Worm (Caenorhabditis elegans) whole organism, L1 larva: ENCODE results near the gene col-178.

ENCODE experiments used
- aly-2 ChIP-seq: fragments of 150-350 bp; optimal IDR thresholded peaks from 2 replicates; lab custom pipeline; 2014; ENCODE audit warnings: missing biosample characterization, missing genetic modification characterization
- ceh-88 ChIP-seq: fragments of 200-800 bp; sonication (Bioruptor generic); IDR thresholded peaks from 2 replicates; pipeline ENCODE4 v1.3.6; 2022; ENCODE audit warnings: missing genetic modification characterization, missing compliant biosample characterization
- elt-2 ChIP-seq: sonication (generic microtip); optimal IDR thresholded peaks from 2 replicates; lab custom pipeline; 2016; ENCODE audit warnings: missing genetic modification characterization, mild to moderate bottlenecking, inconsistent platforms, missing compliant biosample characterization, missing genetic modification reagents
- lin-15B ChIP-seq: fragments of 150-350 bp; sonication (generic microtip); optimal IDR thresholded peaks from 3 replicates; lab custom pipeline; 2014; ENCODE audit warnings: missing biosample characterization, missing genetic modification characterization
- nhr-12 ChIP-seq: sonication (generic microtip); optimal IDR thresholded peaks from 2 replicates; lab custom pipeline; 2017; ENCODE audit warnings: missing biosample characterization, missing genetic modification characterization
- nhr-237 ChIP-seq: fragments of 150-350 bp; optimal IDR thresholded peaks from 2 replicates; lab custom pipeline; 2014; ENCODE audit warnings: missing biosample characterization, missing genetic modification characterization
- unc-62 ChIP-seq: fragments of 150-350 bp; optimal IDR thresholded peaks from 2 replicates; lab custom pipeline; 2014; ENCODE audit warnings: missing biosample characterization, missing genetic modification reagents, missing genetic modification characterization

DNA sequence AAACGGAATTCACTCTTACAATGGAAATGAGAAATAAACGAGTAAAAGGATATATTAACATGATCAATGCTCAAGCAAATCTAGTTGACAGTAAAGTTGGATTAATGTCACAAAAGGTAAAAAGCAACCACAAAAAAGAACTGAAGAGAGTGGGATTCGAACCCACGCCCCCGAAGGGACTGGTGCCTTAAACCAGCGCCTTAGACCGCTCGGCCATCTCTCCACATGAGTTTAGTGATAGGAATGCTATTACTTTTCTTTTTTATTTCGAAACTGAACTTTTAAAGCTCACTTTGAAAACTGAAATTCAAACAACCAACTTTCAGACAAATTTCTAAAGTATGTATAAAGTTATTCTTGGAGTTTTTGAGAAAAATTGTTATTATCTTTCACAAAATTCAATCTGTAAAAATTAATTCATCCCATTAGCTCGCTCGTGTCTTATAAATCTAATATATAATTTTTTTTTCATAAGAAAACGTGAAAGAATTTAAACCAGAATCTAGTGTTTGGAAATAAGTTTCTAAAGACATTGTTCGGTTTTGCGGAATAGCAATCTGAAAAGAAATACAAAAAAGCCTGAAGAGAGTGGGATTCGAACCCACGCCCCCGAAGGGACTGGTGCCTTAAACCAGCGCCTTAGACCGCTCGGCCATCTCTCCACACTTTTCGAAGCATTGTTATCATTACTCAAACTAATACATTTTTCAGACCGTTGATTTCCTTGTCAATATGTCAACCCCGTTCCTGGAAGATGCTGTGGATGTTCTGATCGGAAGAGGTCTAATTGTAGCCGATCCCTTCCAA is 36.3 kb upstream of the col-178 start:
- TF ChIP-seq elt-2, result no peak
- no peak for TF ChIP-seq aly-2 (tag; lab: Kevin White, UChicago)
- no peak for TF ChIP-seq unc-62
- no peak for TF ChIP-seq lin-15B (tag; lab: Kevin White, UChicago)
- TF ChIP-seq nhr-12 (tag; lab: Kevin White, UChicago), result no peak
- TF ChIP-seq ceh-88, result no peak
- TF ChIP-seq nhr-237 (tag; lab: Kevin White, UChicago), result no peak
